Worm (Caenorhabditis elegans) whole organism, L2 larva: Measurements from ENCODE around the gene Y50E8A.6.

ENCODE experiments used
- R02D3.7 ChIP-seq: fragments of 150-350 bp; optimal IDR thresholded peaks from 2 replicates; lab custom pipeline; 2014; ENCODE audit warnings: missing biosample characterization, missing genetic modification characterization
- fos-1 ChIP-seq: fragments of 150-350 bp; optimal IDR thresholded peaks from 2 replicates; lab custom pipeline; 2014; ENCODE audit warnings: missing biosample characterization, missing genetic modification characterization
- lin-39 ChIP-seq: fragments of 150-350 bp; optimal IDR thresholded peaks from 2 replicates; lab custom pipeline; 2014; ENCODE audit warnings: missing biosample characterization, missing genetic modification reagents, missing genetic modification characterization
- mab-5 ChIP-seq: fragments of 150-350 bp; optimal IDR thresholded peaks from 2 replicates; lab custom pipeline; 2014; ENCODE audit warnings: missing biosample characterization, missing genetic modification characterization
- nhr-12 ChIP-seq: fragments of 150-350 bp; optimal IDR thresholded peaks from 2 replicates; lab custom pipeline; 2014; ENCODE audit warnings: missing biosample characterization, missing genetic modification characterization
- nhr-77 ChIP-seq: fragments of 150-350 bp; optimal IDR thresholded peaks from 2 replicates; lab custom pipeline; 2014; ENCODE audit warnings: missing biosample characterization, missing genetic modification characterization
- sem-4 ChIP-seq: fragments of 150-350 bp; optimal IDR thresholded peaks from 2 replicates; lab custom pipeline; 2014; ENCODE audit warnings: missing biosample characterization, missing genetic modification reagents, missing genetic modification characterization
- skn-1 ChIP-seq: sonication (generic microtip); optimal IDR thresholded peaks from 2 replicates; lab custom pipeline; 2017; ENCODE audit warnings: missing biosample characterization, missing genetic modification characterization
- unc-39 ChIP-seq: fragments of 150-350 bp; optimal IDR thresholded peaks from 2 replicates; lab custom pipeline; 2014; ENCODE audit warnings: missing biosample characterization, missing genetic modification characterization
- ztf-11 ChIP-seq: sonication (generic microtip); optimal IDR thresholded peaks from 2 replicates; lab custom pipeline; 2017; ENCODE audit warnings: missing biosample characterization, missing genetic modification characterization

ce11 chrV:14741233-14741632 is at the start of gene Y50E8A.6:
- TF ChIP-seq R02D3.7 (tag; lab: Kevin White, UChicago): no peak
- TF ChIP-seq nhr-12 (tag; lab: Kevin White, UChicago): no peak
- no peak for TF ChIP-seq nhr-77 (tag; lab: Kevin White, UChicago)
- no peak for TF ChIP-seq ztf-11 (tag; lab: Kevin White, UChicago)
- TF ChIP-seq skn-1 (tag; lab: Kevin White, UChicago): no peak
- no peak for TF ChIP-seq mab-5 (tag; lab: Kevin White, UChicago)
- TF ChIP-seq unc-39 (tag; lab: Kevin White, UChicago): no peak
- no peak for TF ChIP-seq lin-39
- no peak for TF ChIP-seq sem-4 (tag; lab: Kevin White, UChicago)
- no peak for TF ChIP-seq fos-1 (tag; lab: Kevin White, UChicago)
